Fruit fly (Drosophila melanogaster): ENCODE data around the gene Itpr.

DNA sequence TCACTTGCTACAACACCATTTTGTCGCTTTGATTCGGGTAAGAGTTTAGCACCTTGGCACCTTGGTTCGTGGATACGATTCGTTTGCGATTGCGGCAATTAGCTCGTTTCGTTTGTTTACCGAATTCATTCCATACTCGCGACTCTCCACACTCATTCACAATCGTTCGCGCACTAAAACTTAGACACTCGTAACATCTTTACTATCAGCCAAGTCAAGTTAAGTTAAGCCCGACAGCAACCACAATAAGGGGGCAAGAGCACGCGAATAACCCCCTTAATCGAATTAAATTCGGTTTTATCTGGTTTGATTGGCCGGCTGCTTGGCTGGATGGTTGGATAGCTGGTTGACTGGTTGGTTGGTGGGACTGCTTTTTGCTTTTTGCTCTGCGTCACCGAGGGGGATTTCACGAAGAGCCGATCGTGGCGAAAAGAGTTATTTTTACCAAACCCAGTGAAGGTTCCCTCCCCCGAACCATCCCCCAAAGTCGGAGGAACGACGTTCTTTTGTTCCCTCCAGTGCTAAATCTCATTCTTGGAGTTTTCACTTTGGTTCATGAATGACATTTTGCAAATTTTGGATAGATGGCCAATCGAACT is 13.0 kb upstream of the Itpr start:
- TF ChIP-seq CG34406 (GFP tag; optimal IDR thresholded peaks at IDR 0.05) (no peak), CG11902 (GFP tag; optimal IDR thresholded peaks at IDR 0.05) (no peak), Gug (GFP tag; IDR thresholded peaks at IDR 0.05) (no peak), topi (GFP tag; optimal IDR thresholded peaks at IDR 0.05) (no peak), Hr39 (GFP tag; optimal IDR thresholded peaks at IDR 0.05) (no peak), Eip78C (GFP tag) (peak; percentile 57), Sox15 (GFP tag; optimal IDR thresholded peaks at IDR 0.05) (no peak), spab (GFP tag; optimal IDR thresholded peaks at IDR 0.05) (no peak), Lpt (GFP tag; optimal IDR thresholded peaks at IDR 0.05) (no peak), Blimp-1 (GFP tag; optimal IDR thresholded peaks at IDR 0.05) (no peak), Hr38 (GFP tag; optimal IDR thresholded peaks at IDR 0.05) (no peak), lz (GFP tag; optimal IDR thresholded peaks at IDR 0.05) (no peak), CG8632 (GFP tag; optimal IDR thresholded peaks at IDR 0.05) (no peak)
